Fruit fly (Drosophila melanogaster): ENCODE results near the gene Rpn1.

- no peak for TF ChIP-seq psq (optimal IDR thresholded peaks at IDR 0.05)
- TF ChIP-seq CG8478 (optimal IDR thresholded peaks at IDR 0.05), result no peak
- no peak for TF ChIP-seq EcR (GFP tag; optimal IDR thresholded peaks at IDR 0.05)
- no peak for TF ChIP-seq usp (GFP tag; optimal IDR thresholded peaks at IDR 0.05)
- no peak for TF ChIP-seq pan (optimal IDR thresholded peaks at IDR 0.05)
- TF ChIP-seq Dll (optimal IDR thresholded peaks at IDR 0.05), result no peak
Observed at dm6 chr3L:19870843-19871666, 43.8 kb upstream of the Rpn1 start, which contains the start of the genes Rab8 and Usp32.
